Fruit fly (Drosophila melanogaster) whole organism, embryonic: ENCODE results near the gene TBC1D16.

Experiments
- CG11504 ChIP-seq: fragments of 200-800 bp; sonication (Bioruptor generic); optimal IDR thresholded peaks from 3 replicates; lab custom pipeline; 2019; ENCODE audit warnings: missing biosample characterization, mild to moderate bottlenecking, missing genetic modification characterization, moderate library complexity
- CG12299 ChIP-seq: fragments of 200-800 bp; sonication (Bioruptor generic); optimal IDR thresholded peaks from 2 replicates; lab custom pipeline; 2018; ENCODE audit warnings: missing biosample characterization, mild to moderate bottlenecking, missing genetic modification characterization
- CG12942 ChIP-seq: fragments of 200-800 bp; sonication (Bioruptor generic); optimal IDR thresholded peaks from 3 replicates; lab custom pipeline; 2016; ENCODE audit warnings: missing biosample characterization, missing genetic modification characterization
- CG14441 ChIP-seq: fragments of 200-800 bp; sonication (Bioruptor generic); IDR thresholded peaks from 2 replicates; pipeline ENCODE4 v1.3.6; 2022; ENCODE audit warnings: missing biosample characterization, missing genetic modification characterization
- CG16813 ChIP-seq: fragments of 200-800 bp; sonication (Bioruptor generic); IDR thresholded peaks from 3 replicates; pipeline ENCODE4 v1.3.6; 2022; ENCODE audit warnings: missing biosample characterization, missing genetic modification characterization; ENCODE audit not compliant: partially characterized antibody
- CG1832 ChIP-seq: fragments of 200-800 bp; sonication (Bioruptor generic); optimal IDR thresholded peaks from 2 replicates; lab custom pipeline; 2017; ENCODE audit warnings: missing biosample characterization, mild to moderate bottlenecking, missing genetic modification characterization, inconsistent platforms
- CG18476 ChIP-seq: fragments of 200-800 bp; sonication (Bioruptor generic); optimal IDR thresholded peaks from 2 replicates; lab custom pipeline; 2016; ENCODE audit warnings: missing biosample characterization, mild to moderate bottlenecking, missing genetic modification characterization
- CG2129 ChIP-seq: fragments of 200-800 bp; sonication (Bioruptor generic); IDR thresholded peaks from 2 replicates; pipeline ENCODE4 v1.3.6; 2022; ENCODE audit warnings: missing biosample characterization, missing genetic modification characterization; ENCODE audit not compliant: partially characterized antibody
- CG2202 ChIP-seq: fragments of 200-800 bp; sonication (Bioruptor generic); optimal IDR thresholded peaks from 2 replicates; lab custom pipeline; 2018; ENCODE audit warnings: missing biosample characterization, mild to moderate bottlenecking, missing genetic modification characterization
- CG30431 ChIP-seq: fragments of 200-800 bp; sonication (Bioruptor generic); optimal IDR thresholded peaks from 2 replicates; lab custom pipeline; 2017; ENCODE audit warnings: missing biosample characterization, missing genetic modification characterization
- CG3163 ChIP-seq: fragments of 200-800 bp; sonication (Bioruptor generic); optimal IDR thresholded peaks from 3 replicates; lab custom pipeline; 2016; ENCODE audit warnings: missing biosample characterization, missing genetic modification characterization
- CG3281 ChIP-seq: fragments of 200-800 bp; sonication (Bioruptor generic); optimal IDR thresholded peaks from 3 replicates; lab custom pipeline; 2017; ENCODE audit warnings: missing biosample characterization, mild to moderate bottlenecking, missing genetic modification characterization
- CG4282 ChIP-seq: fragments of 200-800 bp; sonication (Bioruptor generic); optimal IDR thresholded peaks from 2 replicates; lab custom pipeline; 2016; ENCODE audit warnings: missing biosample characterization, missing genetic modification characterization
- CG6175 ChIP-seq: fragments of 200-800 bp; sonication (Bioruptor generic); IDR thresholded peaks from 3 replicates; pipeline ENCODE4 v1.3.6; 2022; ENCODE audit warnings: missing biosample characterization, missing genetic modification characterization
- CG6854 ChIP-seq: fragments of 200-800 bp; sonication (Bioruptor generic); optimal IDR thresholded peaks from 3 replicates; lab custom pipeline; 2017; ENCODE audit warnings: missing biosample characterization, mild to moderate bottlenecking, missing genetic modification characterization
- CG8290 ChIP-seq, 3 experiments: fragments of 200-800 bp; sonication (Bioruptor generic); optimal IDR thresholded peaks; 2 replicates each; lab custom pipeline; 2016 to 2019; ENCODE audit warnings: missing biosample characterization in 3 of 3, missing genetic modification characterization in 3 of 3, mild to moderate bottlenecking in 2 of 3, moderate library complexity in 1 of 3
- CG8944 ChIP-seq: fragments of 200-800 bp; sonication (Bioruptor generic); optimal IDR thresholded peaks from 3 replicates; lab custom pipeline; 2016; ENCODE audit warnings: missing biosample characterization, missing genetic modification characterization
- CG9727 ChIP-seq: fragments of 200-800 bp; sonication (Bioruptor generic); optimal IDR thresholded peaks from 3 replicates; lab custom pipeline; 2017; ENCODE audit warnings: missing biosample characterization, mild to moderate bottlenecking, missing genetic modification characterization
- D19A ChIP-seq: fragments of 200-800 bp; optimal IDR thresholded peaks from 3 replicates; lab custom pipeline; 2019; ENCODE audit warnings: missing biosample characterization, mild to moderate bottlenecking, missing genetic modification characterization, moderate library complexity
- Dfd ChIP-seq, 2 experiments: fragments of >200 bp; optimal IDR thresholded peaks; 2 replicates each; lab custom pipeline; 2017; ENCODE audit warnings: missing biosample characterization in 2 of 2, missing genetic modification characterization in 2 of 2
- Dll ChIP-seq: fragments of 200-800 bp; sonication (Bioruptor generic); IDR thresholded peaks from 4 replicates; pipeline ENCODE4 v1.3.6; 2022; ENCODE audit warnings: missing biosample characterization, missing genetic modification characterization; ENCODE audit not compliant: partially characterized antibody
- Dp ChIP-seq: fragments of 200-800 bp; sonication (Bioruptor generic); optimal IDR thresholded peaks from 2 replicates; lab custom pipeline; 2018; ENCODE audit warnings: missing biosample characterization, mild to moderate bottlenecking, missing genetic modification characterization, moderate library complexity
- Hr78 ChIP-seq, 2 experiments: fragments of 200-800 bp in 1 of 2; fragments of >200 bp in 1 of 2; sonication (Bioruptor generic) in 1 of 2; optimal IDR thresholded peaks; 2 replicates each; lab custom pipeline; 2017 to 2019; ENCODE audit warnings: missing biosample characterization in 2 of 2, missing genetic modification characterization in 2 of 2, mild to moderate bottlenecking in 1 of 2, moderate library complexity in 1 of 2
- Max ChIP-seq: fragments of 200-800 bp; sonication (Bioruptor generic); optimal IDR thresholded peaks from 2 replicates; lab custom pipeline; 2016; ENCODE audit warnings: missing biosample characterization, mild to moderate bottlenecking, missing genetic modification characterization
- Med ChIP-seq: fragments of 200-800 bp; sonication (Bioruptor generic); peaks from one replicate; lab custom pipeline; 2016; ENCODE audit warnings: missing biosample characterization, missing genetic modification characterization, mild to moderate bottlenecking, inconsistent platforms, moderate library complexity
- Mes4 ChIP-seq: fragments of 200-800 bp; sonication (Bioruptor generic); optimal IDR thresholded peaks from 2 replicates; lab custom pipeline; 2016; ENCODE audit warnings: missing biosample characterization, missing genetic modification characterization
- Poxn ChIP-seq: fragments of 200-800 bp; sonication (Bioruptor generic); IDR thresholded peaks from 2 replicates; pipeline ENCODE4 v1.3.6; 2022; ENCODE audit warnings: missing biosample characterization, missing genetic modification characterization
- Rx ChIP-seq: fragments of 200-800 bp; sonication (Bioruptor generic); IDR thresholded peaks from 2 replicates; pipeline ENCODE4 v1.3.6; 2022; ENCODE audit warnings: missing biosample characterization, missing genetic modification characterization
- Scr ChIP-seq: fragments of 200-800 bp; sonication (Bioruptor generic); IDR thresholded peaks from 2 replicates; pipeline ENCODE4 v1.3.6; 2022; ENCODE audit warnings: missing biosample characterization, missing genetic modification characterization; ENCODE audit not compliant: partially characterized antibody
- Sry-δ ChIP-seq: fragments of 200-800 bp; sonication (Bioruptor generic); optimal IDR thresholded peaks from 2 replicates; lab custom pipeline; 2016; ENCODE audit warnings: missing biosample characterization, missing genetic modification characterization
- TFAM ChIP-seq: fragments of 200-800 bp; sonication (Bioruptor generic); optimal IDR thresholded peaks from 2 replicates; lab custom pipeline; 2017; ENCODE audit warnings: missing biosample characterization, missing genetic modification characterization, inconsistent platforms
- abd-A ChIP-seq: fragments of 200-800 bp; sonication (Bioruptor generic); optimal IDR thresholded peaks from 3 replicates; lab custom pipeline; 2019; ENCODE audit warnings: missing biosample characterization, mild to moderate bottlenecking, missing genetic modification characterization, moderate library complexity
- bigmax ChIP-seq: fragments of 200-800 bp; sonication (Bioruptor generic); optimal IDR thresholded peaks from 2 replicates; lab custom pipeline; 2018; ENCODE audit warnings: missing biosample characterization, mild to moderate bottlenecking, missing genetic modification characterization
- bsh ChIP-seq, 2 experiments: fragments of 200-800 bp; sonication (Bioruptor generic); optimal IDR thresholded peaks; 2 replicates each; lab custom pipeline; 2017 to 2018; ENCODE audit warnings: mild to moderate bottlenecking in 2 of 2, missing biosample characterization in 2 of 2, missing genetic modification characterization in 2 of 2, moderate library complexity in 1 of 2
- cas ChIP-seq: fragments of 200-800 bp; sonication (Bioruptor generic); IDR thresholded peaks from 2 replicates; pipeline ENCODE4 v1.3.6; 2022; ENCODE audit warnings: missing biosample characterization, missing genetic modification characterization
- ci ChIP-seq: fragments of 200-800 bp; sonication (Bioruptor generic); IDR thresholded peaks from 3 replicates; pipeline ENCODE4 v1.3.6; 2022; ENCODE audit warnings: missing biosample characterization, missing genetic modification characterization
- corto ChIP-seq: fragments of 200-800 bp; sonication (Bioruptor generic); optimal IDR thresholded peaks from 2 replicates; lab custom pipeline; 2016; ENCODE audit warnings: missing biosample characterization, mild to moderate bottlenecking, missing genetic modification characterization, moderate library complexity
- crc ChIP-seq: fragments of 200-800 bp; sonication (Bioruptor generic); optimal IDR thresholded peaks from 2 replicates; lab custom pipeline; 2016; ENCODE audit warnings: missing biosample characterization, missing genetic modification characterization
- eyg ChIP-seq: fragments of 200-800 bp; sonication (Bioruptor generic); optimal IDR thresholded peaks from 3 replicates; lab custom pipeline; 2016; ENCODE audit warnings: missing biosample characterization, missing genetic modification characterization
- fu2 ChIP-seq: fragments of 200-800 bp; sonication (Bioruptor generic); optimal IDR thresholded peaks from 2 replicates; lab custom pipeline; 2016; ENCODE audit warnings: missing biosample characterization, missing genetic modification characterization
- gsb ChIP-seq: fragments of 200-800 bp; sonication (Bioruptor generic); IDR thresholded peaks from 2 replicates; pipeline ENCODE4 v1.3.6; 2022; ENCODE audit warnings: missing biosample characterization, missing genetic modification characterization
- lbe ChIP-seq: fragments of 200-800 bp; sonication (Bioruptor generic); optimal IDR thresholded peaks from 2 replicates; lab custom pipeline; 2016; ENCODE audit warnings: missing biosample characterization, mild to moderate bottlenecking, missing genetic modification characterization
- maf-S ChIP-seq: fragments of 200-800 bp; sonication (Bioruptor generic); optimal IDR thresholded peaks from 2 replicates; lab custom pipeline; 2016; ENCODE audit warnings: missing biosample characterization, missing genetic modification characterization
- nau ChIP-seq: fragments of 200-800 bp; sonication (Bioruptor generic); optimal IDR thresholded peaks from 3 replicates; lab custom pipeline; 2017; ENCODE audit warnings: missing biosample characterization, mild to moderate bottlenecking, missing genetic modification characterization, missing genetic modification reagents
- pan ChIP-seq, 4 experiments: fragments of >200 bp in 3 of 4; fragments of 200-800 bp in 1 of 4; sonication (Bioruptor generic) in 1 of 4; optimal IDR thresholded peaks in 3 of 4; IDR thresholded peaks in 1 of 4; 2 replicates each; pipeline versions ENCODE4 v1.3.6 to Lab custom; 2017 to 2022; ENCODE audit warnings: missing biosample characterization in 2 of 4, missing genetic modification characterization in 2 of 4, mixed read lengths in 1 of 4
- run ChIP-seq: fragments of 200-800 bp; sonication (Bioruptor generic); optimal IDR thresholded peaks from 3 replicates; lab custom pipeline; 2018; ENCODE audit warnings: missing biosample characterization, mild to moderate bottlenecking, missing genetic modification characterization
- sug ChIP-seq: fragments of 200-800 bp; optimal IDR thresholded peaks from 2 replicates; lab custom pipeline; 2019; ENCODE audit warnings: missing biosample characterization, mild to moderate bottlenecking, missing genetic modification characterization, moderate library complexity
- tap ChIP-seq: fragments of 200-800 bp; optimal IDR thresholded peaks from 3 replicates; lab custom pipeline; 2019; ENCODE audit warnings: missing biosample characterization, mild to moderate bottlenecking, missing genetic modification characterization, moderate library complexity
- unc-4 ChIP-seq: fragments of 200-800 bp; sonication (Bioruptor generic); IDR thresholded peaks from 2 replicates; pipeline ENCODE4 v1.3.6; 2022; ENCODE audit warnings: missing biosample characterization, missing genetic modification characterization; ENCODE audit not compliant: partially characterized antibody
- yki ChIP-seq: fragments of >200 bp; optimal IDR thresholded peaks from 3 replicates; lab custom pipeline; 2018

The TBC1D16 gene

DNA sequence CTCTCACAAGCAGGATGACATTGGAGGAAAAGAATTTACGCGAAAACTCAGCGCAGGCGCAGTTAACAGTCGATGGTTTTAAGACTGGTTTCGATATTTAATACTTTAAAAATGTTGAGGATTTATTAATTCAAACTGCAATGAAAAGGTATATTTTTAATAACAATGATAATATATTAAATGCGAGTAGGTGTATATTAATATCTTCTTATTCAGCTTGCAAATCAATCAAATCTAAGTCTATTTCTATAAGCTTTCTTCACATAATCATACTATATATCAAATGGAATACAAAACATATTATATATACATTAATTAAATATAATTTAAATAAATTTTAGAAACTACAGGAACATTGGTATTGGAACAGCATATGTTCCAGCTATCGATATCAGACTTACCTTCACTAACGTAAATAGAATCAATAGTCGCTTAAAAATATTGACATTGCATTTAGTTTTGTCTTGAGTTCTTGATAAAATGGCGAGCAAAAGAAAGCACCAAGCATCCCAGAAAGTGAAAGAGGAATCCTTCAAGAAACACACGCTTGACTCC lies at the start of gene TBC1D16, which contains the start of gene holn1 (continued):
- TF ChIP-seq Dfd (GFP tag; optimal IDR thresholded peaks at IDR 0.05; lab: Kevin White, UChicago): no peak
- no peak for TF ChIP-seq CG12942 (GFP tag; lab: Kevin White, UChicago)
- no peak; the same call in 1 of the 2 replicates for TF ChIP-seq CG2129 (GFP tag; lab: Robert Waterston, UW)
- no peak for TF ChIP-seq Poxn
- TF ChIP-seq Hr78 (GFP tag; optimal IDR thresholded peaks at IDR 0.05; lab: Kevin White, UChicago): no peak
- TF ChIP-seq CG30431: no peak
- no peak for TF ChIP-seq yki (lab: Kevin White, UChicago)
- TF ChIP-seq Max (GFP tag; lab: Kevin White, UChicago): no peak
- TF ChIP-seq corto (GFP tag; lab: Kevin White, UChicago): no peak
- no peak for TF ChIP-seq Med (GFP tag; lab: Kevin White, UChicago)
- TF ChIP-seq unc-4: peak; percentile 64
- TF ChIP-seq CG2202 (tag; lab: Kevin White, UChicago): no peak
- no peak for TF ChIP-seq CG12299 (tag; lab: Kevin White, UChicago)
- no peak for TF ChIP-seq D19A (tag; lab: Kevin White, UChicago)
- TF ChIP-seq CG16813 (GFP tag; lab: Robert Waterston, UW): 0 out of 3 replicates have a peak, but pooled peaks have one; percentile 13
- no peak for TF ChIP-seq bsh (GFP tag; optimal IDR thresholded peaks at IDR 0.05; lab: Kevin White, UChicago)
- no peak for TF ChIP-seq CG11504
- TF ChIP-seq fu2 (GFP tag; lab: Kevin White, UChicago): no peak
- peak; percentile 71 for TF ChIP-seq Scr (GFP tag; lab: Robert Waterston, UW)
- no peak for TF ChIP-seq nau
- TF ChIP-seq crc (GFP tag; lab: Kevin White, UChicago): no peak
- TF ChIP-seq pan (optimal IDR thresholded peaks at IDR 0.05; lab: Kevin White, UChicago): no peak
- no peak for TF ChIP-seq pan (GFP tag; optimal IDR thresholded peaks at IDR 0.05 in 1 of 2, IDR thresholded peaks at IDR 0.05 in 1 of 2)
- no peak for TF ChIP-seq bigmax (GFP tag; lab: Kevin White, UChicago)
- TF ChIP-seq abd-A (tag; lab: Kevin White, UChicago): no peak
- no peak for TF ChIP-seq maf-S (GFP tag; lab: Kevin White, UChicago)
- no peak for TF ChIP-seq CG3163 (GFP tag; lab: Kevin White, UChicago)
- no peak for TF ChIP-seq Mes4 (GFP tag; lab: Kevin White, UChicago)
- TF ChIP-seq Dp (GFP tag; lab: Kevin White, UChicago): peak; percentile 21
- no peak for TF ChIP-seq tap (tag; lab: Kevin White, UChicago)
- TF ChIP-seq CG8290 (GFP tag; optimal IDR thresholded peaks at IDR 0.05; lab: Kevin White, UChicago): no peak
- TF ChIP-seq CG8290 (tag; optimal IDR thresholded peaks at IDR 0.05; lab: Kevin White, UChicago): no peak
- no peak for TF ChIP-seq CG9727 (GFP tag; lab: Kevin White, UChicago)
- TF ChIP-seq CG8944 (GFP tag; lab: Kevin White, UChicago): no peak
- TF ChIP-seq sug (tag; lab: Kevin White, UChicago): no peak
- TF ChIP-seq CG18476 (GFP tag; lab: Kevin White, UChicago): no peak
- peak; percentile 75 for TF ChIP-seq Dll (GFP tag; lab: Robert Waterston, UW)
- TF ChIP-seq TFAM (GFP tag; lab: Kevin White, UChicago): no peak
- no peak for TF ChIP-seq CG3281
- TF ChIP-seq CG4282 (GFP tag; lab: Kevin White, UChicago): no peak
- no peak for TF ChIP-seq run (tag; lab: Kevin White, UChicago)
- TF ChIP-seq cas (GFP tag; lab: Robert Waterston, UW): no peak
- no peak for TF ChIP-seq gsb (GFP tag; lab: Robert Waterston, UW)
- TF ChIP-seq eyg (GFP tag; lab: Kevin White, UChicago): no peak
- no peak for TF ChIP-seq CG1832 (GFP tag; lab: Kevin White, UChicago)
- TF ChIP-seq CG6175 (GFP tag; lab: Robert Waterston, UW): no peak
- no peak for TF ChIP-seq Rx
- TF ChIP-seq CG14441 (GFP tag; lab: Robert Waterston, UW): no peak
- no peak for TF ChIP-seq lbe (GFP tag; lab: Kevin White, UChicago)
- no peak for TF ChIP-seq ci (GFP tag; lab: Robert Waterston, UW)
- TF ChIP-seq Sry-δ (GFP tag; lab: Kevin White, UChicago): peak; percentile 62
- no peak for TF ChIP-seq CG6854 (GFP tag; lab: Kevin White, UChicago)
